Worm (Caenorhabditis elegans) whole organism, mixed stage, embryonic: ENCODE results near the gene ttr-27.

Source experiments
- elt-3 ChIP-seq: fragments of 150-350 bp; optimal IDR thresholded peaks from 2 replicates; lab custom pipeline; 2014; ENCODE audit warnings: missing biosample characterization, missing genetic modification characterization
- unc-62 ChIP-seq: fragments of 150-350 bp; optimal IDR thresholded peaks from 2 replicates; lab custom pipeline; 2014; ENCODE audit warnings: missing biosample characterization, missing genetic modification reagents, missing genetic modification characterization

ce11 chrV:12921680-12922079, 17.8 kb upstream of the ttr-27 start:
- TF ChIP-seq unc-62 (GFP tag; lab: Kevin White, UChicago) (no peak), elt-3 (tag; lab: Kevin White, UChicago) (no peak)
